Fruit fly (Drosophila melanogaster) whole organism, wandering third instar larva: ENCODE results near the gene CG13694.

Experiments
- Abd-B ChIP-seq: fragments of >200 bp; optimal IDR thresholded peaks from 2 replicates; lab custom pipeline; 2017; ENCODE audit warnings: missing biosample characterization, missing genetic modification characterization
- CG9705 ChIP-seq: fragments of 200-800 bp; sonication (Bioruptor generic); optimal IDR thresholded peaks from 2 replicates; lab custom pipeline; 2018; ENCODE audit warnings: missing biosample characterization, mild to moderate bottlenecking, missing genetic modification characterization
- CrebA ChIP-seq: fragments of 200-800 bp; sonication (Bioruptor generic); optimal IDR thresholded peaks from 2 replicates; lab custom pipeline; 2016; ENCODE audit warnings: missing biosample characterization, mild to moderate bottlenecking, missing genetic modification characterization, borderline replicate concordance
- Dfd ChIP-seq: fragments of >200 bp; optimal IDR thresholded peaks from 2 replicates; lab custom pipeline; 2017; ENCODE audit warnings: missing biosample characterization, missing genetic modification characterization
- Dif ChIP-seq: fragments of 200-275, 200-300 bp; sonication (Bioruptor generic); optimal IDR thresholded peaks from 2 replicates; lab custom pipeline; 2018; ENCODE audit warnings: missing biosample characterization, missing genetic modification characterization; ENCODE audit not compliant: partially characterized antibody
- HLH106 ChIP-seq: fragments of 200-800 bp; optimal IDR thresholded peaks from 3 replicates; lab custom pipeline; 2019; ENCODE audit warnings: missing biosample characterization, mild to moderate bottlenecking, missing genetic modification characterization, moderate library complexity
- Hnf4 ChIP-seq: fragments of 200-800 bp; sonication (Bioruptor generic); optimal IDR thresholded peaks from 2 replicates; lab custom pipeline; 2016; ENCODE audit warnings: missing biosample characterization, mild to moderate bottlenecking, missing genetic modification characterization
- Hr78 ChIP-seq: fragments of >200 bp; optimal IDR thresholded peaks from 2 replicates; lab custom pipeline; 2017; ENCODE audit warnings: missing biosample characterization, missing genetic modification characterization
- Hr83 ChIP-seq: fragments of 200-300 bp; sonication (Bioruptor generic); optimal IDR thresholded peaks from 2 replicates; lab custom pipeline; 2016; ENCODE audit warnings: missing biosample characterization, mild to moderate bottlenecking, missing genetic modification characterization, moderate library complexity; ENCODE audit not compliant: poor library complexity, severe bottlenecking
- Jra ChIP-seq: sonication (Bioruptor generic); optimal IDR thresholded peaks from 2 replicates; lab custom pipeline; 2016; ENCODE audit warnings: missing biosample characterization, missing genetic modification characterization
- Mio ChIP-seq: sonication (Bioruptor generic); optimal IDR thresholded peaks from 2 replicates; lab custom pipeline; 2016; ENCODE audit warnings: missing biosample characterization, missing genetic modification characterization
- Myc ChIP-seq: fragments of >200 bp; optimal IDR thresholded peaks from 2 replicates; lab custom pipeline; 2017
- N ChIP-seq: fragments of >200 bp; optimal IDR thresholded peaks from 2 replicates; lab custom pipeline; 2018; ENCODE audit warnings: missing biosample characterization, missing external identifiers, missing genetic modification characterization
- OdsH ChIP-seq: fragments of 200-800 bp; sonication (Bioruptor generic); optimal IDR thresholded peaks from 2 replicates; lab custom pipeline; 2016; ENCODE audit warnings: missing biosample characterization, mild to moderate bottlenecking, missing genetic modification characterization
- Rel ChIP-seq, 2 experiments: fragments of 200-800 bp; sonication (Bioruptor generic) in 1 of 2; optimal IDR thresholded peaks; 2 replicates in 1 of 2; 3 replicates in 1 of 2; lab custom pipeline; 2016 to 2019; ENCODE audit warnings: mild to moderate bottlenecking in 2 of 2, missing biosample characterization in 2 of 2, missing genetic modification characterization in 2 of 2, moderate library complexity in 1 of 2
- Sp1 ChIP-seq: fragments of 200-800 bp; sonication (Bioruptor generic); optimal IDR thresholded peaks from 3 replicates; lab custom pipeline; 2019; ENCODE audit warnings: missing biosample characterization, mild to moderate bottlenecking, missing genetic modification characterization, moderate library complexity
- Vsx2 ChIP-seq: fragments of 200-300, 225-300 bp; sonication (Bioruptor generic); optimal IDR thresholded peaks from 2 replicates; lab custom pipeline; 2018; ENCODE audit warnings: missing biosample characterization, missing genetic modification characterization; ENCODE audit not compliant: partially characterized antibody
- br ChIP-seq: fragments of 200-800 bp; sonication (Bioruptor generic); optimal IDR thresholded peaks from 2 replicates; lab custom pipeline; 2016; ENCODE audit warnings: missing biosample characterization, missing genetic modification characterization
- brk ChIP-seq: fragments of 200-800 bp; sonication (Bioruptor generic); optimal IDR thresholded peaks from 2 replicates; lab custom pipeline; 2016; ENCODE audit warnings: missing biosample characterization, mild to moderate bottlenecking, missing genetic modification characterization
- dl ChIP-seq, 2 experiments: fragments of 175-275, 200-275 bp in 1 of 2; fragments of 200-275 bp in 1 of 2; sonication (Bioruptor generic); optimal IDR thresholded peaks; lab custom pipeline; 2018; ENCODE audit warnings: mild to moderate bottlenecking in 2 of 2, missing biosample characterization in 2 of 2, missing genetic modification characterization in 2 of 2, moderate library complexity in 2 of 2; ENCODE audit not compliant: partially characterized antibody in 2 of 2, insufficient read depth in 1 of 2
- dmrt93B ChIP-seq: fragments of 200-800 bp; sonication (Bioruptor generic); optimal IDR thresholded peaks from 2 replicates; lab custom pipeline; 2018; ENCODE audit warnings: missing biosample characterization, mild to moderate bottlenecking, missing genetic modification characterization
- ey ChIP-seq: fragments of 200-800 bp; sonication (Bioruptor generic); optimal IDR thresholded peaks from 2 replicates; lab custom pipeline; 2016; ENCODE audit warnings: missing biosample characterization, missing genetic modification characterization
- foxo ChIP-seq, 2 experiments: fragments of 200-800 bp; sonication (Bioruptor generic); optimal IDR thresholded peaks; 2 replicates in 1 of 2; 3 replicates in 1 of 2; lab custom pipeline; 2016 to 2017; ENCODE audit warnings: missing biosample characterization in 2 of 2, missing genetic modification characterization in 2 of 2
- fru ChIP-seq: fragments of 200-800 bp; sonication (Bioruptor generic); optimal IDR thresholded peaks from 3 replicates; lab custom pipeline; 2016; ENCODE audit warnings: missing biosample characterization, mild to moderate bottlenecking, missing genetic modification characterization
- h ChIP-seq: fragments of 200-800 bp; sonication (Bioruptor generic); optimal IDR thresholded peaks from 3 replicates; lab custom pipeline; 2016; ENCODE audit warnings: missing biosample characterization, mild to moderate bottlenecking, missing genetic modification characterization
- jim ChIP-seq: fragments of 175-275, 200-325 bp; sonication (Bioruptor generic); optimal IDR thresholded peaks from 2 replicates; lab custom pipeline; 2016; ENCODE audit warnings: missing biosample characterization, mild to moderate bottlenecking, missing genetic modification characterization
- lola ChIP-seq: fragments of >200 bp; optimal IDR thresholded peaks from 2 replicates; lab custom pipeline; 2017; ENCODE audit warnings: missing biosample characterization, missing genetic modification characterization
- pan ChIP-seq: fragments of >200 bp; optimal IDR thresholded peaks from 2 replicates; lab custom pipeline; 2017
- psq ChIP-seq: fragments of 200-800 bp; sonication (Bioruptor generic); optimal IDR thresholded peaks from 3 replicates; lab custom pipeline; 2017; ENCODE audit warnings: missing biosample characterization, mild to moderate bottlenecking, missing genetic modification characterization, moderate library complexity
- rgr ChIP-seq: fragments of 200-800 bp; sonication (Bioruptor generic); optimal IDR thresholded peaks from 3 replicates; lab custom pipeline; 2016; ENCODE audit warnings: missing biosample characterization, mild to moderate bottlenecking, missing genetic modification characterization
- sage ChIP-seq: fragments of 200-800 bp; sonication (Bioruptor generic); optimal IDR thresholded peaks from 2 replicates; lab custom pipeline; 2016; ENCODE audit warnings: missing biosample characterization, mild to moderate bottlenecking, missing genetic modification characterization
- sv ChIP-seq: fragments of 200-800 bp; sonication (Bioruptor generic); optimal IDR thresholded peaks from 3 replicates; lab custom pipeline; 2016; ENCODE audit warnings: missing biosample characterization, missing genetic modification characterization
- tai ChIP-seq: sonication (Bioruptor generic); optimal IDR thresholded peaks from 2 replicates; lab custom pipeline; 2016; ENCODE audit warnings: missing biosample characterization, missing genetic modification characterization
- woc ChIP-seq: sonication (Bioruptor generic); optimal IDR thresholded peaks from 2 replicates; lab custom pipeline; 2016; ENCODE audit warnings: missing biosample characterization, mild to moderate bottlenecking, missing genetic modification characterization

CG13694 gene

DNA sequence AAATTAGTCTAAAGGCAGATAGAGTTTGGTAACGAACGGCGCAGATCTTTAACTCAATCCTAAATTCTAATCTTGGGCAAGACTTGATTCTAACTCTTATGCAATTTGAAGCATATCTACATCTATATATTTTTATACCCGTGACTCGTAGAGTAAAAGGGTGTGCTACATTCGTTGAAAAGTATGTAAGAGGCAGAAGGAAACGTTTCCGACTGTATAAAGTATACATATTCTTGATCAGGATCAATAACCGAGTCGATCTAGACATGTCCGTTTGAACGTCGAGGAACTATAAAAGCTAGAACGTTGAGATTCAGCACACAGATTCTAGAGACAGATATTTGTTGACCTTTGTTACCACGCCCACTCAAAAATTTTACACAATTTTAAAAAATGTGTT lies at the start of gene CG13694:
Gene CG13694 (minus strand): TSS at position 101 of the 400 bp plus-strand sequence.
- no peak for TF ChIP-seq psq
- TF ChIP-seq Vsx2 (GFP tag; lab: Kevin White, UChicago) = no peak
- TF ChIP-seq brk (GFP tag; lab: Kevin White, UChicago) = no peak
- TF ChIP-seq Dif (GFP tag; lab: Kevin White, UChicago) = no peak
- peak; percentile 63 for TF ChIP-seq Dfd (GFP tag; lab: Kevin White, UChicago)
- no peak for TF ChIP-seq h (GFP tag; lab: Kevin White, UChicago)

DNA sequence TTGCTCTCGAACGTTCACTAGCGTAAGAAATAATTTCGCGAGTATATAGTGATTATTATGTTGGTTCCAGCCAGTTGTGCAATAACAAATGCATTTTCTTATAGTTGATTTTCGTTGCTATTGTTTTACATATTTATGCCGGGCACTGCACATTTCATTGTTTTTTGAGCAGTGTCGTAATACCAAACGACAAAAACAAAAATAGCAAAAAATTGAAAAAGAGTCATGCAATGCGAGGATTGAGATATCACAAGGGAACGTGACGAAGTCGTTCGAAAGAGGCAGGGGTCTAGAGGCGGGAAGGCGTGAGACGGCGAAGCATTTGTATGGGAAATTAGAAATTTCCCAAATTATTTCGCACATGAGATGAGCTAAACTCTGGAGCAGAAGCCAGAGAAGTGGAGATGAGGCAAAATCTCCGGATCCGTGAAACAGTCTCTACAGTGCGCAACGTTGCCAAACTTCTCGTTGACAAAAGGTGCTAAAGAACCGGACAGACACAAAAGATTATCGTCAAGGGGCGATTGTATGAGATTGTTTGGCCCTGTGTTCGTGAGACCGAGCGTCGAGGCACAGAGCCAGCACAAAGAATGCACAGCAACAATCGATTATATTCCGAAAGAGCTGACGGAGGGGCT lies 49.1 kb upstream of the CG13694 start:
- TF ChIP-seq Vsx2 (GFP tag; lab: Kevin White, UChicago) = no peak
- TF ChIP-seq foxo (GFP tag; optimal IDR thresholded peaks at IDR 0.05; lab: Kevin White, UChicago) = no peak
- peak; percentile 16 for TF ChIP-seq HLH106 (tag; lab: Kevin White, UChicago)
- TF ChIP-seq tai (GFP tag; lab: Kevin White, UChicago) = no peak
- TF ChIP-seq lola (GFP tag; lab: Kevin White, UChicago) = no peak
- TF ChIP-seq Jra (GFP tag; lab: Kevin White, UChicago) = no peak
- no peak for TF ChIP-seq jim (GFP tag; lab: Kevin White, UChicago)
- no peak for TF ChIP-seq brk (GFP tag; lab: Kevin White, UChicago)
- no peak for TF ChIP-seq dmrt93B
- no peak for TF ChIP-seq psq
- TF ChIP-seq Myc (lab: Kevin White, UChicago) = no peak
- TF ChIP-seq Hr78 (GFP tag; lab: Kevin White, UChicago) = no peak
- TF ChIP-seq dl (GFP tag; optimal IDR thresholded peaks at IDR 0.05; lab: Kevin White, UChicago; ENCODE audit: insufficient read depth in 1 of 2, partially characterized antibody in 2 of 2) = no peak
- no peak for TF ChIP-seq Sp1
- no peak for TF ChIP-seq ey (GFP tag; lab: Kevin White, UChicago)
- TF ChIP-seq N (GFP tag; lab: Kevin White, UChicago) = no peak
- TF ChIP-seq Hr83 = no peak
- TF ChIP-seq h (GFP tag; lab: Kevin White, UChicago) = peak; percentile 52
- TF ChIP-seq sv (GFP tag; lab: Kevin White, UChicago) = no peak
- TF ChIP-seq OdsH (GFP tag; lab: Kevin White, UChicago) = no peak
- TF ChIP-seq CrebA (GFP tag; lab: Kevin White, UChicago) = no peak
- no peak for TF ChIP-seq Hnf4 (GFP tag; lab: Kevin White, UChicago)
- no peak for TF ChIP-seq br
- TF ChIP-seq woc (GFP tag; lab: Kevin White, UChicago) = no peak
- no peak for TF ChIP-seq fru (GFP tag; lab: Kevin White, UChicago)
- no peak for TF ChIP-seq pan
- TF ChIP-seq Abd-B (GFP tag; lab: Kevin White, UChicago) = no peak
- TF ChIP-seq Dif (GFP tag; lab: Kevin White, UChicago) = peak; percentile 14
- no peak for TF ChIP-seq sage (GFP tag; lab: Kevin White, UChicago)
- TF ChIP-seq CG9705 (GFP tag; lab: Kevin White, UChicago) = no peak
- TF ChIP-seq Mio (GFP tag; lab: Kevin White, UChicago) = peak; percentile 19
- peak; percentile 42 for TF ChIP-seq rgr (GFP tag; lab: Kevin White, UChicago)
- TF ChIP-seq Rel (GFP tag; optimal IDR thresholded peaks at IDR 0.05; lab: Kevin White, UChicago) = no peak
- peak; percentile 32 for TF ChIP-seq Rel (tag; optimal IDR thresholded peaks at IDR 0.05; lab: Kevin White, UChicago)

DNA sequence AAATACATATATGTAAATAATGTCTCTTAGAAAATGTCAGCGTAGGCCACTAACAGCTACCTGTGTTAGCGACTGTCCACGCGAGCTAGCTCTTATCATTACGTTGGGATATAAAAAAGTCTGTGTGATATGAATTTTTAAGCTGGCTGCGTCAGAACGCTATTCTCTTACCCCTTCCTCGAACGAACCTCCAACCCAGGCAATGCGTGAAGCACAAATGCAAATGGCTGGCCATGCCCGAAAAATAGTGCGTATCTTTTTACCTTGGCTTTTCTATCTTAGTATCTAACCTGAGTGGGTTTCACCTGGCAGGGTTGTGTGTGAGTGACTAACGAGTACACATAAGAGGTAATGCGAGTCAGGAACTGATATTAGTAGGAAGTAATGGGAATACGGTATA lies 46.9 kb upstream of the CG13694 start:
- TF ChIP-seq HLH106 (tag; lab: Kevin White, UChicago) = no peak
- TF ChIP-seq Jra (GFP tag; lab: Kevin White, UChicago) = no peak

DNA sequence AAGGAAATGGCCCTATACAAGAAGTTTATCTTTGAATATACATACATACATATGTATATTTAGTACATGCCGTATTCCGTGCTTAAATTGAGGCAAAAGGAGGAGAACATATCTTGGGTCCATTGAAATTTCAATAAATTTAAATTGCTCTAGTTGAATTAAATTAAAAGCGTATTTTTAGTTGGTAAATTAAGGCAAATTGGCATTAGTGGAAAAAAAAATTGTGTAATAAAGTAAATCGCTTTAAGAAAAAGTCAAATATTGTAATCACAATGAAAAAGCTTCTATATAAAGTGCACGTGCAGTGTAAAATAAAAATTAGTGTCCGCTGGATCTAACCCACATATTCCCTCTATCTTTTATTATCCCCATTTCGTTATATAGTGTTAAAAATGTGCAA lies 45.9 kb upstream of the CG13694 start:
- TF ChIP-seq sv (GFP tag; lab: Kevin White, UChicago) = no peak
- no peak for TF ChIP-seq foxo (GFP tag; optimal IDR thresholded peaks at IDR 0.05; lab: Kevin White, UChicago)
- TF ChIP-seq sage (GFP tag; lab: Kevin White, UChicago) = peak; percentile 42
